Fruit fly (Drosophila melanogaster) whole organism: Measurements from ENCODE around the gene CG34244.

Experiments used
- CG8478 ChIP-seq: fragments of >200 bp; optimal IDR thresholded peaks from 2 replicates; lab custom pipeline; 2018; ENCODE audit warnings: inconsistent platforms
- Dll ChIP-seq: fragments of >200 bp; optimal IDR thresholded peaks from 2 replicates; lab custom pipeline; 2017
- EcR ChIP-seq, 2 experiments: fragments of >200 bp; optimal IDR thresholded peaks; 2 replicates each; lab custom pipeline; 2017; ENCODE audit warnings: missing biosample characterization in 2 of 2, missing genetic modification characterization in 2 of 2, missing genetic modification reagents in 2 of 2
- pan ChIP-seq: fragments of >200 bp; optimal IDR thresholded peaks from 2 replicates; lab custom pipeline; 2017
- psq ChIP-seq: fragments of >200 bp; optimal IDR thresholded peaks from 2 replicates; lab custom pipeline; 2017
- usp ChIP-seq: fragments of >200 bp; optimal IDR thresholded peaks from 2 replicates; lab custom pipeline; 2017; ENCODE audit warnings: missing biosample characterization, missing genetic modification characterization, mixed read lengths

CG34244 gene

dm6 chr3L:14204659-14205568, 30.8 kb downstream of the CG34244 start:
- TF ChIP-seq psq (lab: Kevin White, UChicago) = no peak
- TF ChIP-seq CG8478 (lab: Kevin White, UChicago) = no peak
- no peak for TF ChIP-seq EcR (GFP tag; optimal IDR thresholded peaks at IDR 0.05; lab: Kevin White, UChicago)
- TF ChIP-seq Dll = no peak
- TF ChIP-seq pan (lab: Kevin White, UChicago) = no peak
- no peak for TF ChIP-seq usp (GFP tag; lab: Kevin White, UChicago)

dm6 chr3L:14203023-14203422, 32.7 kb downstream of the CG34244 start, which contains the start of gene saturn:
saturn (plus strand) TSS chr3L:14203323.
- no peak for TF ChIP-seq usp (GFP tag; lab: Kevin White, UChicago)
- no peak for TF ChIP-seq CG8478 (lab: Kevin White, UChicago)
- TF ChIP-seq pan (lab: Kevin White, UChicago) = no peak
- no peak for TF ChIP-seq Dll
- TF ChIP-seq psq (lab: Kevin White, UChicago) = no peak
- TF ChIP-seq EcR (GFP tag; optimal IDR thresholded peaks at IDR 0.05; lab: Kevin White, UChicago) = no peak

dm6 chr3L:14202318-14202717, 33.4 kb downstream of the CG34244 start:
- TF ChIP-seq pan (lab: Kevin White, UChicago) (no peak), psq (lab: Kevin White, UChicago) (no peak)

dm6 chr3L:14200966-14201365, 34.8 kb downstream of the CG34244 start:
- TF ChIP-seq psq (lab: Kevin White, UChicago) (no peak), pan (lab: Kevin White, UChicago) (no peak), EcR (GFP tag; optimal IDR thresholded peaks at IDR 0.05; lab: Kevin White, UChicago) (no peak), CG8478 (lab: Kevin White, UChicago) (no peak), Dll (no peak), usp (GFP tag; lab: Kevin White, UChicago) (no peak)

dm6 chr3L:14198216-14198615, 37.5 kb downstream of the CG34244 start:
- TF ChIP-seq Dll = no peak
- TF ChIP-seq CG8478 (lab: Kevin White, UChicago) = no peak
- no peak for TF ChIP-seq usp (GFP tag; lab: Kevin White, UChicago)

dm6 chr3L:14195714-14196113, 40.0 kb downstream of the CG34244 start:
- TF ChIP-seq pan (lab: Kevin White, UChicago) (no peak), Dll (no peak), usp (GFP tag; lab: Kevin White, UChicago) (no peak), psq (lab: Kevin White, UChicago) (no peak), CG8478 (lab: Kevin White, UChicago) (no peak)

- TF ChIP-seq usp (GFP tag; lab: Kevin White, UChicago) (no peak), pan (lab: Kevin White, UChicago) (no peak), EcR (GFP tag; optimal IDR thresholded peaks at IDR 0.05; lab: Kevin White, UChicago) (no peak)
Observed at dm6 chr3L:14193962-14194503, 41.7 kb downstream of the CG34244 start.

dm6 chr3L:14191476-14191752, 44.3 kb downstream of the CG34244 start:
- no peak for TF ChIP-seq pan (lab: Kevin White, UChicago)
- TF ChIP-seq psq (lab: Kevin White, UChicago) = no peak
- TF ChIP-seq CG8478 (lab: Kevin White, UChicago) = no peak
- TF ChIP-seq EcR (GFP tag; optimal IDR thresholded peaks at IDR 0.05; lab: Kevin White, UChicago) = no peak
- TF ChIP-seq usp (GFP tag; lab: Kevin White, UChicago) = no peak
- no peak for TF ChIP-seq Dll

- TF ChIP-seq EcR (GFP tag; optimal IDR thresholded peaks at IDR 0.05; lab: Kevin White, UChicago) (no peak), CG8478 (lab: Kevin White, UChicago) (no peak), usp (GFP tag; lab: Kevin White, UChicago) (no peak), pan (lab: Kevin White, UChicago) (no peak), psq (lab: Kevin White, UChicago) (no peak), Dll (no peak)
Observed at dm6 chr3L:14190625-14191475, 44.9 kb downstream of the CG34244 start, which contains the start of gene nuf. nuf (plus strand) TSS chr3L:14190870.

- no peak for TF ChIP-seq usp (GFP tag; lab: Kevin White, UChicago)
- TF ChIP-seq pan (lab: Kevin White, UChicago) = no peak
- TF ChIP-seq psq (lab: Kevin White, UChicago) = no peak
- TF ChIP-seq Dll = no peak
- no peak for TF ChIP-seq EcR (GFP tag; optimal IDR thresholded peaks at IDR 0.05; lab: Kevin White, UChicago)
- TF ChIP-seq CG8478 (lab: Kevin White, UChicago) = no peak
Observed at dm6 chr3L:14189957-14190624, 45.6 kb downstream of the CG34244 start.

- TF ChIP-seq EcR (GFP tag; optimal IDR thresholded peaks at IDR 0.05; lab: Kevin White, UChicago) = no peak
Observed at dm6 chr3L:14189431-14189830, 46.3 kb downstream of the CG34244 start, which contains the start of gene nan. nan (minus strand) TSS chr3L:14189648.
